Worm (Caenorhabditis elegans) whole organism, L3 larva: ENCODE results near the gene ndc-80.

Experiments
- ama-1 ChIP-seq: fragments of 150-350 bp; optimal IDR thresholded peaks from 2 replicates; lab custom pipeline; 2018
- egl-27 ChIP-seq: sonication (generic microtip); optimal IDR thresholded peaks from 4 replicates; lab custom pipeline; 2017; ENCODE audit warnings: missing biosample characterization, missing genetic modification reagents, missing genetic modification characterization
- nhr-237 ChIP-seq: fragments of 150-350 bp; optimal IDR thresholded peaks from 2 replicates; lab custom pipeline; 2014; ENCODE audit warnings: missing biosample characterization, missing genetic modification characterization
- nhr-77 ChIP-seq: fragments of 150-350 bp; optimal IDR thresholded peaks from 2 replicates; lab custom pipeline; 2014; ENCODE audit warnings: missing biosample characterization, missing genetic modification characterization

- TF ChIP-seq nhr-77 (tag; lab: Kevin White, UChicago), result no peak
- no peak for TF ChIP-seq ama-1 (lab: Kevin White, UChicago)
- no peak for TF ChIP-seq egl-27 (tag; lab: Kevin White, UChicago)
- no peak for TF ChIP-seq nhr-237 (tag; lab: Kevin White, UChicago)
These were observed 7.9 kb upstream of the ndc-80 start for ce11 chrIV:10078003-10078402.
